Worm (Caenorhabditis elegans) whole organism, mixed stage, embryonic: ENCODE measurements around the gene ZK1086.3.

ENCODE experiments used
- blmp-1 ChIP-seq: fragments of 150-350 bp; optimal IDR thresholded peaks from 2 replicates; lab custom pipeline; 2014; ENCODE audit warnings: missing biosample characterization, missing genetic modification characterization
- elt-3 ChIP-seq: fragments of 150-350 bp; optimal IDR thresholded peaks from 2 replicates; lab custom pipeline; 2014; ENCODE audit warnings: missing biosample characterization, missing genetic modification characterization
- nhr-237 ChIP-seq: fragments of 150-350 bp; optimal IDR thresholded peaks from 2 replicates; lab custom pipeline; 2014; ENCODE audit warnings: missing biosample characterization, missing genetic modification characterization

DNA sequence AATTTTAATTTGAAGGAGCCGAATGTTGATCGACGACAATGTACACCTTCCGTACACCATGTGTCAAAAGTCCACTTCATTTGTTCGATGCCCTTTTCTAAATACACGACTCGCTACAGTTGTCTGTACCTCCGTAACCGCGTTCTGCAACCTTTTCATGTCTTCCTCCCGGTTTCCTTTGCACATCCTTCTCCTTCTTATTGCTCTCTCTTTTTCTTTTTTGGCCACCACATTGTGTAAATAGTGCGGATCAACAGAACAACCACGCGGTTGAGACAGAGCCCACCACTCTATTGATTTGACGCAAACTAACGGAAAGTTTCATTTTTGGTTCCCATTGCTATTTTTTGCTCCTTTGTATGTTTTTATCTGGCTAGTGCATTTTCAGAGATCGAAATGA lies 47.3 kb upstream of the ZK1086.3 start:
- TF ChIP-seq nhr-237 (no peak), elt-3 (tag; lab: Kevin White, UChicago) (no peak), blmp-1 (no peak)
